Fruit fly (Drosophila melanogaster) whole organism, embryonic: ENCODE data around the gene CG42296.
A peak's percentile ranks its signal among the peaks of the same experiment; 100 is the strongest.

ENCODE experiments used
- Atf-2 ChIP-seq: fragments of 200-800 bp; sonication (Bioruptor generic); optimal IDR thresholded peaks from 2 replicates; lab custom pipeline; 2016; ENCODE audit warnings: missing biosample characterization, missing genetic modification characterization
- BEAF-32 ChIP-seq: fragments of 200-800 bp; sonication (Bioruptor generic); optimal IDR thresholded peaks from 3 replicates; lab custom pipeline; 2017; ENCODE audit warnings: missing biosample characterization, missing genetic modification characterization, mild to moderate bottlenecking, moderate library complexity, missing genetic modification reagents
- CG10543 ChIP-seq: fragments of 200-800 bp; sonication (Bioruptor generic); optimal IDR thresholded peaks from 3 replicates; lab custom pipeline; 2017; ENCODE audit warnings: missing biosample characterization, mild to moderate bottlenecking, missing genetic modification characterization, moderate library complexity
- CG13894 ChIP-seq: fragments of 200-800 bp; sonication (Bioruptor generic); optimal IDR thresholded peaks from 3 replicates; lab custom pipeline; 2018; ENCODE audit warnings: missing biosample characterization, mild to moderate bottlenecking, missing genetic modification characterization, moderate library complexity
- CG14710 ChIP-seq: fragments of 200-800 bp; sonication (Bioruptor generic); optimal IDR thresholded peaks from 3 replicates; lab custom pipeline; 2019; ENCODE audit warnings: missing biosample characterization, mild to moderate bottlenecking, missing genetic modification characterization, moderate library complexity
- CG2116 ChIP-seq: fragments of 200-800 bp; sonication (Bioruptor generic); optimal IDR thresholded peaks from 3 replicates; lab custom pipeline; 2018; ENCODE audit warnings: missing biosample characterization, mild to moderate bottlenecking, missing genetic modification characterization
- CG30020 ChIP-seq: fragments of 200-800 bp; optimal IDR thresholded peaks from 2 replicates; lab custom pipeline; 2019; ENCODE audit warnings: missing biosample characterization, mild to moderate bottlenecking, missing genetic modification characterization, moderate library complexity
- CG34376 ChIP-seq: fragments of 200-800 bp; sonication (Bioruptor generic); optimal IDR thresholded peaks from 2 replicates; lab custom pipeline; 2018; ENCODE audit warnings: missing biosample characterization, mild to moderate bottlenecking, missing genetic modification characterization
- CG4820 ChIP-seq: fragments of 200-800 bp; sonication (Bioruptor generic); optimal IDR thresholded peaks from 3 replicates; lab custom pipeline; 2016; ENCODE audit warnings: missing biosample characterization, missing genetic modification characterization
- CG8281 ChIP-seq: fragments of 200-800 bp; sonication (Bioruptor generic); optimal IDR thresholded peaks from 2 replicates; lab custom pipeline; 2018; ENCODE audit warnings: missing biosample characterization, mild to moderate bottlenecking, missing genetic modification characterization, moderate library complexity
- CG8359 ChIP-seq: fragments of 200-800 bp; sonication (Bioruptor generic); optimal IDR thresholded peaks from 2 replicates; lab custom pipeline; 2017; ENCODE audit warnings: missing biosample characterization, mild to moderate bottlenecking, missing genetic modification characterization, borderline replicate concordance
- CG9817 ChIP-seq: fragments of 200-800 bp; sonication (Bioruptor generic); optimal IDR thresholded peaks from 2 replicates; lab custom pipeline; 2018; ENCODE audit warnings: missing biosample characterization, mild to moderate bottlenecking, missing genetic modification characterization, moderate library complexity
- Ets65A ChIP-seq: fragments of 200-800 bp; sonication (Bioruptor generic); peaks from one replicate; lab custom pipeline; 2016; ENCODE audit warnings: missing biosample characterization, missing genetic modification characterization
- Ets97D ChIP-seq: fragments of 200-800 bp; sonication (Bioruptor generic); optimal IDR thresholded peaks from 3 replicates; lab custom pipeline; 2016; ENCODE audit warnings: missing biosample characterization, missing genetic modification characterization
- Fer1 ChIP-seq: fragments of 200-800 bp; sonication (Bioruptor generic); optimal IDR thresholded peaks from 2 replicates; lab custom pipeline; 2017; ENCODE audit warnings: missing biosample characterization, mild to moderate bottlenecking, missing genetic modification characterization
- Max ChIP-seq: fragments of 200-800 bp; sonication (Bioruptor generic); optimal IDR thresholded peaks from 2 replicates; lab custom pipeline; 2016; ENCODE audit warnings: missing biosample characterization, mild to moderate bottlenecking, missing genetic modification characterization
- Med ChIP-seq: fragments of 200-800 bp; sonication (Bioruptor generic); peaks from one replicate; lab custom pipeline; 2016; ENCODE audit warnings: missing biosample characterization, missing genetic modification characterization, mild to moderate bottlenecking, inconsistent platforms, moderate library complexity
- Myb ChIP-seq: fragments of 200-800 bp; sonication (Bioruptor generic); optimal IDR thresholded peaks from 2 replicates; lab custom pipeline; 2016; ENCODE audit warnings: missing biosample characterization, missing genetic modification characterization
- Rx ChIP-seq: fragments of 200-800 bp; sonication (Bioruptor generic); IDR thresholded peaks from 2 replicates; pipeline ENCODE4 v1.3.6; 2022; ENCODE audit warnings: missing biosample characterization, missing genetic modification characterization
- Sin3A ChIP-seq: fragments of >200 bp; optimal IDR thresholded peaks from 2 replicates; lab custom pipeline; 2018
- TFAM ChIP-seq: fragments of 200-800 bp; sonication (Bioruptor generic); optimal IDR thresholded peaks from 2 replicates; lab custom pipeline; 2017; ENCODE audit warnings: missing biosample characterization, missing genetic modification characterization, inconsistent platforms
- amos ChIP-seq: fragments of 200-800 bp; sonication (Bioruptor generic); IDR thresholded peaks from 2 replicates; pipeline ENCODE4 v1.3.6; 2022; ENCODE audit warnings: missing biosample characterization, missing genetic modification characterization; ENCODE audit not compliant: partially characterized antibody
- bab2 ChIP-seq: fragments of 200-800 bp; sonication (Bioruptor generic); optimal IDR thresholded peaks from 2 replicates; lab custom pipeline; 2016; ENCODE audit warnings: missing biosample characterization, missing genetic modification characterization
- crp ChIP-seq, 2 experiments: fragments of 200-800 bp; sonication (Bioruptor generic); optimal IDR thresholded peaks; 2 replicates in 1 of 2; 3 replicates in 1 of 2; lab custom pipeline; 2017; ENCODE audit warnings: missing biosample characterization in 2 of 2, missing genetic modification characterization in 2 of 2, mild to moderate bottlenecking in 1 of 2, moderate library complexity in 1 of 2
- dan ChIP-seq: fragments of 200-800 bp; sonication (Bioruptor generic); IDR thresholded peaks from 2 replicates; pipeline ENCODE4 v1.3.6; 2022; ENCODE audit warnings: missing biosample characterization, missing genetic modification characterization
- dm ChIP-seq: fragments of 200-800 bp; sonication (Bioruptor generic); optimal IDR thresholded peaks from 3 replicates; lab custom pipeline; 2016; ENCODE audit warnings: missing biosample characterization, missing genetic modification characterization
- en ChIP-seq: fragments of 200-800 bp; sonication (Bioruptor generic); optimal IDR thresholded peaks from 2 replicates; lab custom pipeline; 2016; ENCODE audit warnings: missing biosample characterization, missing genetic modification characterization
- exex ChIP-seq: fragments of 200-800 bp; sonication (Bioruptor generic); optimal IDR thresholded peaks from 4 replicates; lab custom pipeline; 2018; ENCODE audit warnings: missing biosample characterization, mild to moderate bottlenecking, missing genetic modification characterization, moderate library complexity
- gcm ChIP-seq: fragments of 200-800 bp; sonication (Bioruptor generic); optimal IDR thresholded peaks from 2 replicates; lab custom pipeline; 2019; ENCODE audit warnings: missing biosample characterization, mild to moderate bottlenecking, missing genetic modification characterization, moderate library complexity
- grn ChIP-seq: fragments of 200-800 bp; sonication (Bioruptor generic); optimal IDR thresholded peaks from 3 replicates; lab custom pipeline; 2017; ENCODE audit warnings: missing biosample characterization, missing genetic modification characterization
- ham ChIP-seq: fragments of 200-800 bp; sonication (Bioruptor generic); IDR thresholded peaks from 2 replicates; pipeline ENCODE4 v1.3.6; 2022; ENCODE audit warnings: missing biosample characterization, missing genetic modification characterization
- hb ChIP-seq: fragments of 200-800 bp; sonication (Bioruptor generic); IDR thresholded peaks from 3 replicates; pipeline ENCODE4 v1.3.6; 2022; ENCODE audit warnings: missing biosample characterization, missing genetic modification characterization; ENCODE audit not compliant: partially characterized antibody
- mirr ChIP-seq: fragments of 200-800 bp; sonication (Bioruptor generic); optimal IDR thresholded peaks from 3 replicates; lab custom pipeline; 2018; ENCODE audit warnings: missing biosample characterization, mild to moderate bottlenecking, missing genetic modification characterization
- nerfin-1 ChIP-seq: fragments of 200-800 bp; sonication (Bioruptor generic); optimal IDR thresholded peaks from 3 replicates; lab custom pipeline; 2019; ENCODE audit warnings: missing biosample characterization, mild to moderate bottlenecking, missing genetic modification characterization, moderate library complexity
- sens ChIP-seq: fragments of 200-800 bp; sonication (Bioruptor generic); peaks from one replicate; lab custom pipeline; 2016; ENCODE audit warnings: missing biosample characterization, missing genetic modification characterization
- sens-2 ChIP-seq: fragments of 200-800 bp; sonication (Bioruptor generic); IDR thresholded peaks from 2 replicates; pipeline ENCODE4 v1.3.6; 2022; ENCODE audit warnings: missing biosample characterization, missing genetic modification characterization
- tap ChIP-seq: fragments of 200-800 bp; optimal IDR thresholded peaks from 3 replicates; lab custom pipeline; 2019; ENCODE audit warnings: missing biosample characterization, mild to moderate bottlenecking, missing genetic modification characterization, moderate library complexity
- tll ChIP-seq, 2 experiments: fragments of 200-800 bp in 1 of 2; fragments of >200 bp in 1 of 2; sonication (Bioruptor generic) in 1 of 2; optimal IDR thresholded peaks; 2 replicates each; lab custom pipeline; 2017 to 2019; ENCODE audit warnings: missing biosample characterization in 2 of 2, missing genetic modification characterization in 2 of 2, mild to moderate bottlenecking in 1 of 2, moderate library complexity in 1 of 2
- trem ChIP-seq: fragments of 200-800 bp; optimal IDR thresholded peaks from 3 replicates; lab custom pipeline; 2019; ENCODE audit warnings: missing biosample characterization, mild to moderate bottlenecking, missing genetic modification characterization, moderate library complexity

CG42296 gene

dm6 chr2L:2045265-2045664, 9.4 kb upstream of the CG42296 start, which contains the start of gene Kebab (continued):
- TF ChIP-seq Med (GFP tag; lab: Kevin White, UChicago) (no peak), tll (GFP tag; optimal IDR thresholded peaks at IDR 0.05; lab: Kevin White, UChicago) (no peak), tap (tag; lab: Kevin White, UChicago) (no peak), Myb (GFP tag; lab: Kevin White, UChicago) (peak; percentile 67), CG9817 (tag; lab: Kevin White, UChicago) (no peak), Rx (no peak), crp (GFP tag; optimal IDR thresholded peaks at IDR 0.05; lab: Kevin White, UChicago) (peak in 1 of 2 experiments; percentile 77), gcm (GFP tag; lab: Kevin White, UChicago) (no peak), BEAF-32 (GFP tag; lab: Kevin White, UChicago) (peak; percentile 30), sens-2 (no peak), CG8359 (no peak), amos (GFP tag; lab: Robert Waterston, UW) (peak; percentile 7; the same call in 1 of the 2 replicates), CG4820 (GFP tag; lab: Kevin White, UChicago) (no peak), CG13894 (no peak), Max (GFP tag; lab: Kevin White, UChicago) (no peak), dm (GFP tag; lab: Kevin White, UChicago) (no peak), TFAM (no peak), Ets97D (peak; percentile 4), Sin3A (lab: Kevin White, UChicago) (peak; percentile 22), nerfin-1 (tag; lab: Kevin White, UChicago) (no peak), Atf-2 (GFP tag; lab: Kevin White, UChicago) (no peak), trem (peak; percentile 62), CG2116 (GFP tag; lab: Kevin White, UChicago) (peak; percentile 64), CG14710 (tag; lab: Kevin White, UChicago) (peak; percentile 36), ham (GFP tag; lab: Robert Waterston, UW) (no peak)

- TF ChIP-seq CG8281 (tag; lab: Kevin White, UChicago) = no peak
- peak; percentile 24 for TF ChIP-seq sens (GFP tag; lab: Kevin White, UChicago)
- peak; percentile 68 for TF ChIP-seq Ets65A (GFP tag; lab: Kevin White, UChicago)
- TF ChIP-seq hb (GFP tag; lab: Robert Waterston, UW) = peak; percentile 56; the same call in 1 of the 3 replicates
Observed at dm6 chr2L:2044826-2045225, 9.0 kb upstream of the CG42296 start.

- no peak for TF ChIP-seq CG2116 (GFP tag; lab: Kevin White, UChicago)
- peak; percentile 45 for TF ChIP-seq Ets65A (GFP tag; lab: Kevin White, UChicago)
Observed at dm6 chr2L:2042072-2042471, 6.2 kb upstream of the CG42296 start.

- TF ChIP-seq Fer1 (no peak), dan (GFP tag; lab: Robert Waterston, UW) (no peak), exex (peak; percentile 84), CG10543 (GFP tag; lab: Kevin White, UChicago) (peak; percentile 15), bab2 (GFP tag; lab: Kevin White, UChicago) (no peak), en (GFP tag; lab: Kevin White, UChicago) (no peak), grn (GFP tag; lab: Kevin White, UChicago) (peak; percentile 49), mirr (peak; percentile 86), CG34376 (GFP tag; lab: Kevin White, UChicago) (peak; percentile 74), CG30020 (no peak)
Observed at dm6 chr2L:2039458-2039857, 3.6 kb upstream of the CG42296 start.
